Worm (Caenorhabditis elegans) whole organism, young adult: ENCODE measurements around the gene ZK353.3.

Source experiments
- D2030.7 ChIP-seq: fragments of 200-800 bp; sonication (Bioruptor generic); IDR thresholded peaks from 2 replicates; pipeline ENCODE4 v1.3.6; 2022; ENCODE audit warnings: missing genetic modification reagents, missing genetic modification characterization, missing compliant biosample characterization
- F39B2.1 ChIP-seq: fragments of 200-800 bp; sonication (Bioruptor generic); IDR thresholded peaks from 2 replicates; pipeline ENCODE4 v1.3.6; 2022; ENCODE audit warnings: missing genetic modification reagents, missing genetic modification characterization, missing compliant biosample characterization
- F52B5.7 ChIP-seq: sonication (generic microtip); optimal IDR thresholded peaks from 2 replicates; lab custom pipeline; 2016; ENCODE audit warnings: mild to moderate bottlenecking, missing genetic modification characterization, missing compliant biosample characterization
- ZK185.1 ChIP-seq: sonication (generic microtip); optimal IDR thresholded peaks from 2 replicates; lab custom pipeline; 2016; ENCODE audit warnings: mild to moderate bottlenecking, missing genetic modification characterization, missing compliant biosample characterization; ENCODE audit not compliant: poor library complexity, severe bottlenecking
- atf-7 ChIP-seq: sonication (generic microtip); optimal IDR thresholded peaks from 2 replicates; lab custom pipeline; 2017; ENCODE audit warnings: mild to moderate bottlenecking, missing genetic modification characterization, missing compliant biosample characterization
- attf-3 ChIP-seq: fragments of 200-800 bp; sonication (Bioruptor generic); conservative IDR thresholded peaks from 2 replicates; pipeline ENCODE4 v1.3.6; 2022; ENCODE audit warnings: missing genetic modification reagents, missing genetic modification characterization, missing compliant biosample characterization
- ccch-3 ChIP-seq: fragments of 200-800 bp; sonication (Bioruptor generic); optimal IDR thresholded peaks from 2 replicates; lab custom pipeline; 2018; ENCODE audit warnings: mild to moderate bottlenecking, missing genetic modification characterization, missing compliant biosample characterization
- ceh-40 ChIP-seq: fragments of 200-800 bp; sonication (Bioruptor generic); IDR thresholded peaks from 2 replicates; pipeline ENCODE4 v1.3.6; 2022; ENCODE audit warnings: missing genetic modification characterization, missing compliant biosample characterization
- egl-44 ChIP-seq: fragments of 200-800 bp; sonication (Bioruptor generic); IDR thresholded peaks from 2 replicates; pipeline ENCODE4 v1.3.6; 2022; ENCODE audit warnings: missing genetic modification reagents, missing genetic modification characterization, missing compliant biosample characterization
- ekl-4 ChIP-seq: fragments of 200-800 bp; sonication (Bioruptor generic); IDR thresholded peaks from 2 replicates; pipeline ENCODE4 v1.3.6; 2022; ENCODE audit warnings: missing genetic modification reagents, missing genetic modification characterization, missing compliant biosample characterization
- hlh-26 ChIP-seq: fragments of 200-800 bp; sonication (Bioruptor generic); conservative IDR thresholded peaks from 2 replicates; pipeline ENCODE4 v1.3.6; 2022; ENCODE audit warnings: missing genetic modification reagents, missing genetic modification characterization, missing compliant biosample characterization
- hsf-1 ChIP-seq: fragments of 200-800 bp; sonication (Bioruptor generic); IDR thresholded peaks from 2 replicates; pipeline ENCODE4 v1.3.6; 2022; ENCODE audit warnings: missing genetic modification reagents, missing genetic modification characterization, missing compliant biosample characterization
- let-526 ChIP-seq: fragments of 200-800 bp; sonication (Bioruptor generic); IDR thresholded peaks from 2 replicates; pipeline ENCODE4 v1.3.6; 2022; ENCODE audit warnings: missing genetic modification reagents, missing genetic modification characterization, missing compliant biosample characterization
- madf-6 ChIP-seq: fragments of 200-800 bp; sonication (Bioruptor generic); IDR thresholded peaks from 2 replicates; pipeline ENCODE4 v1.3.6; 2022; ENCODE audit warnings: missing genetic modification reagents, missing genetic modification characterization, missing compliant biosample characterization
- madf-8 ChIP-seq: fragments of 200-800 bp; sonication (Bioruptor generic); conservative IDR thresholded peaks from 2 replicates; pipeline ENCODE4 v1.3.6; 2022; ENCODE audit warnings: missing genetic modification reagents, missing genetic modification characterization, missing compliant biosample characterization
- mes-4 ChIP-seq: sonication (generic microtip); optimal IDR thresholded peaks from 2 replicates; lab custom pipeline; 2016; ENCODE audit warnings: missing genotype, missing genetic modification characterization, missing compliant biosample characterization
- nfyb-1 ChIP-seq: fragments of 200-800 bp; sonication (Bioruptor generic); IDR thresholded peaks from 2 replicates; pipeline ENCODE4 v1.3.6; 2022; ENCODE audit warnings: missing genetic modification reagents, missing genetic modification characterization, missing compliant biosample characterization
- nhr-120 ChIP-seq: fragments of 200-800 bp; sonication (Bioruptor generic); IDR thresholded peaks from 2 replicates; pipeline ENCODE4 v1.3.6; 2022; ENCODE audit warnings: missing genetic modification characterization, missing compliant biosample characterization
- nhr-90 ChIP-seq: sonication (generic microtip); optimal IDR thresholded peaks from 2 replicates; lab custom pipeline; 2016; ENCODE audit warnings: missing genotype, mild to moderate bottlenecking, missing genetic modification characterization, missing compliant biosample characterization
- rec-8 ChIP-seq, 2 experiments: sonication (generic microtip); optimal IDR thresholded peaks; 2 replicates each; lab custom pipeline; 2016; ENCODE audit warnings: mild to moderate bottlenecking in 2 of 2, missing genetic modification characterization in 2 of 2, missing genetic modification reagents in 2 of 2, missing genotype in 2 of 2, missing biosample characterization in 1 of 2, missing compliant biosample characterization in 1 of 2, moderate library complexity in 1 of 2
- rpc-1 ChIP-seq, 2 experiments: fragments of 150-350 bp in 1 of 2; sonication (generic microtip) in 1 of 2; optimal IDR thresholded peaks; 2 replicates each; lab custom pipeline; 2014 to 2018; ENCODE audit warnings: missing biosample characterization in 1 of 2, missing genetic modification characterization in 1 of 2, missing genetic modification reagents in 1 of 2, missing genotype in 1 of 2
- sdz-38 ChIP-seq: sonication (generic microtip); optimal IDR thresholded peaks from 2 replicates; lab custom pipeline; 2016; ENCODE audit warnings: missing genotype, missing genetic modification characterization, missing compliant biosample characterization
- sea-2 ChIP-seq: fragments of 200-800 bp; sonication (Bioruptor generic); IDR thresholded peaks from 2 replicates; pipeline ENCODE4 v1.3.6; 2022; ENCODE audit warnings: missing genetic modification characterization, missing compliant biosample characterization
- snpc-1.3 ChIP-seq: sonication (generic microtip); optimal IDR thresholded peaks from 2 replicates; lab custom pipeline; 2017; ENCODE audit warnings: missing genetic modification characterization, mild to moderate bottlenecking, missing compliant biosample characterization, antibody characterized with exemption, moderate library complexity, missing genotype, missing genetic modification reagents; ENCODE audit not compliant: insufficient read depth
- sptf-2 ChIP-seq: fragments of 200-800 bp; sonication (Bioruptor generic); optimal IDR thresholded peaks from 2 replicates; lab custom pipeline; 2018; ENCODE audit warnings: mild to moderate bottlenecking, missing genetic modification characterization, missing compliant biosample characterization
- tbx-9 ChIP-seq: sonication (generic microtip); optimal IDR thresholded peaks from 2 replicates; lab custom pipeline; 2016; ENCODE audit warnings: borderline replicate concordance, missing genetic modification characterization, inconsistent platforms, missing compliant biosample characterization
- tlf-1 ChIP-seq: fragments of 200-800 bp; sonication (Bioruptor generic); optimal IDR thresholded peaks from 2 replicates; lab custom pipeline; 2018; ENCODE audit warnings: mild to moderate bottlenecking, missing genetic modification characterization, missing compliant biosample characterization
- unc-62 ChIP-seq: fragments of 150-350 bp; optimal IDR thresholded peaks from 2 replicates; lab custom pipeline; 2014; ENCODE audit warnings: missing biosample characterization, missing genetic modification reagents, missing genetic modification characterization
- ztf-22 ChIP-seq: fragments of 200-800 bp; sonication (Bioruptor generic); optimal IDR thresholded peaks from 2 replicates; lab custom pipeline; 2018; ENCODE audit warnings: mild to moderate bottlenecking, missing genetic modification characterization, moderate library complexity, missing compliant biosample characterization
- ztf-26 ChIP-seq: sonication (generic microtip); optimal IDR thresholded peaks from 2 replicates; lab custom pipeline; 2017; ENCODE audit warnings: missing genetic modification characterization, missing compliant biosample characterization
- ztf-6 ChIP-seq: fragments of 200-800 bp; sonication (Bioruptor generic); IDR thresholded peaks from 2 replicates; pipeline ENCODE4 v1.3.6; 2022; ENCODE audit warnings: missing genetic modification reagents, missing genetic modification characterization, missing compliant biosample characterization

The ZK353.3 gene

DNA sequence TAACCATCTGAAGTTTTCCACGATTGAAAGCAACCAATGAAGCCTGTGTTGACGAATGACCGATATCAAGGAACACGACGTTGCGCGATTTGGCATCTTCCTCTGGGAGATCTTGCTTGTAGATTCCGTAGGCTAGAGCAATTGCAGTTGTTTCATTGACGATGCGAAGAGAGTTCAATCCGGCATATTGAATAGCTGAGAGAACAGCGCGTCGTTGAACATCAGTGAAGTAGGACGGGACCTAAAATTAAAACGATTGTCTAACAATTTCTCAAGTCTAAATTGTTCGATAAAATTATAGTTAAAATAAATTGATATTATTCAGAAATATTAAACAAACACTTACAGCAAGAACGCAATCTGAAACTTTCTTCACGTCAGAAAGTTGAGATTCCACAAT is 50.3 kb downstream of the ZK353.3 start (continued):
- TF ChIP-seq ZK185.1 (tag; lab: Kevin White, UChicago) (no peak), ceh-40 (GFP tag; lab: Robert Waterston, UW) (no peak), ztf-26 (tag; lab: Kevin White, UChicago) (no peak), unc-62 (GFP tag; lab: Kevin White, UChicago) (no peak), nhr-120 (GFP tag; lab: Robert Waterston, UW) (no peak), tbx-9 (no peak), nfyb-1 (GFP tag; lab: Robert Waterston, UW) (0 out of 2 replicates have a peak, but pooled peaks have one; percentile 22), let-526 (GFP tag; lab: Robert Waterston, UW) (no peak), sptf-2 (no peak), F52B5.7 (tag; lab: Kevin White, UChicago) (no peak), ekl-4 (no peak), ztf-6 (GFP tag; lab: Robert Waterston, UW) (no peak), rec-8 (tag; optimal IDR thresholded peaks at IDR 0.05; lab: Kevin White, UChicago) (no peak), hlh-26 (GFP tag; lab: Robert Waterston, UW) (no peak), madf-8 (no peak), madf-6 (GFP tag; lab: Robert Waterston, UW) (0 out of 2 replicates have a peak, but pooled peaks have one; percentile 51), sea-2 (GFP tag; lab: Robert Waterston, UW) (no peak), hsf-1 (GFP tag; lab: Robert Waterston, UW) (no peak), mes-4 (no peak), nhr-90 (tag; lab: Kevin White, UChicago) (no peak), sdz-38 (tag; lab: Kevin White, UChicago) (no peak), attf-3 (GFP tag; lab: Robert Waterston, UW) (no peak), tlf-1 (GFP tag; lab: Kevin White, UChicago) (no peak), atf-7 (no peak), ccch-3 (GFP tag; lab: Kevin White, UChicago) (no peak), rpc-1 (optimal IDR thresholded peaks at IDR 0.05; lab: Kevin White, UChicago) (no peak), rpc-1 (tag; optimal IDR thresholded peaks at IDR 0.05; lab: Kevin White, UChicago) (no peak), ztf-22 (GFP tag; lab: Kevin White, UChicago) (no peak), D2030.7 (GFP tag; lab: Robert Waterston, UW) (no peak), egl-44 (GFP tag; lab: Robert Waterston, UW) (0 out of 2 replicates have a peak, but pooled peaks have one; percentile 18), F39B2.1 (GFP tag; lab: Robert Waterston, UW) (peak; percentile 61; the same call in 1 of the 2 replicates), snpc-1.3 (tag; lab: Kevin White, UChicago) (no peak)
- TF ChIP-seq, all 124 proteins: peak for 10
